Worm (Caenorhabditis elegans): Measurements from ENCODE around the gene wrn-1.

The wrn-1 gene

ce11 chrII:6587264-6587870 is 32.6 kb downstream of the wrn-1 start, which contains the start of gene C56C10.7:
TSS of gene C56C10.7 (minus strand) at chrII:6587575.
- no peak for TF ChIP-seq unc-39 (tag; optimal IDR thresholded peaks at IDR 0.05)
- no peak for TF ChIP-seq daf-16 (GFP tag; optimal IDR thresholded peaks at IDR 0.05)
- peak; percentile 14 for TF ChIP-seq daf-16 (tag; optimal IDR thresholded peaks at IDR 0.05)
- peak in 1 of 2 experiments; percentile 64 for TF ChIP-seq lsy-2 (tag; optimal IDR thresholded peaks at IDR 0.05)
- TF ChIP-seq nhr-25 (tag; optimal IDR thresholded peaks at IDR 0.05; ENCODE audit: borderline replicate concordance, insufficient read depth), result no peak
- TF ChIP-seq nhr-48 (tag; optimal IDR thresholded peaks at IDR 0.05), result peak; percentile 12
- TF ChIP-seq madf-5 (GFP tag; IDR thresholded peaks at IDR 0.05), result 0 out of 4 replicates have a peak, but pooled peaks of 1 of the 2 experiments have one; percentile 39
- 0 out of 2 replicates have a peak, but pooled peaks have one; percentile 72 for TF ChIP-seq F44E2.7 (GFP tag; IDR thresholded peaks at IDR 0.05)
- TF ChIP-seq Y5F2A.4 (GFP tag; optimal IDR thresholded peaks at IDR 0.05), result peak; percentile 3
- peak; percentile 73 for TF ChIP-seq T20F7.1 (GFP tag; optimal IDR thresholded peaks at IDR 0.05)
- TF ChIP-seq tra-1 (GFP tag; IDR thresholded peaks at IDR 0.05), result 0 out of 2 replicates have a peak, but pooled peaks have one; percentile 16
- no peak for TF ChIP-seq lin-1 (GFP tag; IDR thresholded peaks at IDR 0.05)
- TF ChIP-seq zag-1 (tag; optimal IDR thresholded peaks at IDR 0.05), result no peak
- TF ChIP-seq ztf-7 (tag; optimal IDR thresholded peaks at IDR 0.05), result no peak
- peak; percentile 54 for TF ChIP-seq snpc-1.2 (GFP tag; IDR thresholded peaks at IDR 0.05)
- no peak for TF ChIP-seq zip-2 (tag; optimal IDR thresholded peaks at IDR 0.05)
- peak; percentile 72 for TF ChIP-seq arid-1 (GFP tag; conservative IDR thresholded peaks at IDR 0.05)
- peak; percentile 39; the same call in 1 of the 2 replicates for TF ChIP-seq ctbp-1 (GFP tag; IDR thresholded peaks at IDR 0.05)
- peak; percentile 10 for TF ChIP-seq spr-1 (tag; optimal IDR thresholded peaks at IDR 0.05)
- TF ChIP-seq F49E8.2 (tag; optimal IDR thresholded peaks at IDR 0.05; ENCODE audit: borderline replicate concordance), result peak; percentile 64
- TF ChIP-seq nhr-102 (tag; optimal IDR thresholded peaks at IDR 0.05), result peak; percentile 58
- TF ChIP-seq Y75B8A.6 (GFP tag; IDR thresholded peaks at IDR 0.05), result 0 out of 2 replicates have a peak, but pooled peaks have one; percentile 48
- peak; percentile 74 for TF ChIP-seq lin-38 (GFP tag; IDR thresholded peaks at IDR 0.05)
- TF ChIP-seq dve-1 (tag; optimal IDR thresholded peaks at IDR 0.05; ENCODE audit: insufficient read depth), result peak; percentile 33
- no peak for TF ChIP-seq unc-130 (GFP tag; optimal IDR thresholded peaks at IDR 0.05)
- TF ChIP-seq jun-1 (tag; optimal IDR thresholded peaks at IDR 0.05), result no peak
- TF ChIP-seq nhr-111 (GFP tag; optimal IDR thresholded peaks at IDR 0.05), result peak; percentile 46
- no peak for TF ChIP-seq ceh-20 (GFP tag; IDR thresholded peaks at IDR 0.05)
- peak; percentile 74 for TF ChIP-seq ama-1 (optimal IDR thresholded peaks at IDR 0.05)
- TF ChIP-seq T26A8.4 (GFP tag; IDR thresholded peaks at IDR 0.05), result peak; percentile 40; the same call in 1 of the 2 replicates
- TF ChIP-seq F10B5.3 (tag; optimal IDR thresholded peaks at IDR 0.05), result peak; percentile 31
- TF ChIP-seq mep-1 (tag; optimal IDR thresholded peaks at IDR 0.05), result peak; percentile 30

DNA sequence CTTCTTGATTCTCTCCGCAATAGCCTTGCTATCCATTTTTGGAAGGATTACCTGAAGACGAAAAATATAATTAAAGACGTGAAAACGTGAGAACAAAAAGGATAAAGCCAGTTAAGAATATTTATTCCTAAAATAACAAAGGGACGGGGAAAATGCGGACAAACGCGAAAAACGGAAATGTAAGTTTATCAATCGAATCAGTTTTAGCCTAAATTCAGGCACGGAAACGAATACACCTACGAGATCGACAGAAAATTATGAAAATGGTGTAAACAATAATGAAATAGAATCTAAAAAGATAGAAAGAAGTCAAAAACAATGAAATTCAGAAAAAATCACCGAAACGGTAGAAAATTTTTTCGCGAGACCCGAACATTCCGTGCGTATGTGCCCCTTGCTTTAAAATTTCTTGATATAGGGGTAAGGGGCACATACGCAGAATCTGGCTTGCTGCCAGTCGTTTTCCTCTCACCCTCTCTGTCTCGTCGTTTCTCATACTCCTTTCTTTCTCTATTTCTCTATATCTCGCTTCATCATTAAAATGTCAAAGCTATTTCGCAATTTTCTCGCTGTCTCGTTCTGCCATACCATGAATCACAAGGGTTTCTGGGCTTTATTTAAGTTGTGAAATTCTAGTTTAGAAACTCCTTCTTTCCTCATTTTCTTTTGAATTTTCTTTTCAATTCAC is 34.0 kb downstream of the wrn-1 start, which contains the start of gene icd-1:
icd-1 (minus strand) TSS at position 51 of the 688 bp plus-strand sequence.
- no peak for TF ChIP-seq unc-39 (tag; optimal IDR thresholded peaks at IDR 0.05)
- peak; percentile 80; the same call in 1 of the 2 replicates for TF ChIP-seq nhr-42 (GFP tag; IDR thresholded peaks at IDR 0.05)
- peak; percentile 86 for TF ChIP-seq arid-1 (GFP tag; conservative IDR thresholded peaks at IDR 0.05)
- peak; percentile 63; the same call in 1 of the 2 replicates for TF ChIP-seq zfp-3 (GFP tag; conservative IDR thresholded peaks at IDR 0.05)
- peak; percentile 62; the same call in 1 of the 2 replicates for TF ChIP-seq nhr-41 (GFP tag; IDR thresholded peaks at IDR 0.05)
- TF ChIP-seq vab-7 (GFP tag; IDR thresholded peaks at IDR 0.05), result peak; percentile 44; the same call in 1 of the 2 replicates
- peak; percentile 88 for TF ChIP-seq daf-19 (GFP tag; conservative IDR thresholded peaks at IDR 0.05)
- TF ChIP-seq mdl-1 (tag; optimal IDR thresholded peaks at IDR 0.05), result peak; percentile 56 to 77
- peak; percentile 97 for TF ChIP-seq hlh-11 (tag; optimal IDR thresholded peaks at IDR 0.05)
- TF ChIP-seq ZK546.5 (tag; optimal IDR thresholded peaks at IDR 0.05), result peak in 1 of 2 experiments; percentile 51
- peak; percentile 56 for TF ChIP-seq Y5F2A.4 (GFP tag; optimal IDR thresholded peaks at IDR 0.05)
- peak; percentile 18 for TF ChIP-seq nhr-237 (tag; optimal IDR thresholded peaks at IDR 0.05)
- TF ChIP-seq php-3 (GFP tag; IDR thresholded peaks at IDR 0.05), result peak; percentile 93
- peak; percentile 98 for TF ChIP-seq dve-1 (tag; optimal IDR thresholded peaks at IDR 0.05; ENCODE audit: insufficient read depth)
- no peak for TF ChIP-seq cey-2 (tag; optimal IDR thresholded peaks at IDR 0.05; ENCODE audit: borderline replicate concordance, insufficient read depth)
- peak; percentile 72 for TF ChIP-seq nhr-10 (tag; optimal IDR thresholded peaks at IDR 0.05)
- TF ChIP-seq snpc-1.2 (GFP tag; IDR thresholded peaks at IDR 0.05), result peak; percentile 64
- TF ChIP-seq ceh-28 (tag; optimal IDR thresholded peaks at IDR 0.05), result peak; percentile 47
- TF ChIP-seq daf-8 (GFP tag; IDR thresholded peaks at IDR 0.05), result no peak
- TF ChIP-seq jun-1 (tag; optimal IDR thresholded peaks at IDR 0.05), result peak; percentile 79
- peak; percentile 95 for TF ChIP-seq hlh-30 (tag; optimal IDR thresholded peaks at IDR 0.05; ENCODE audit: insufficient read depth)

Data from whole organism, L4 larva.